Fruit fly (Drosophila melanogaster) whole organism, embryonic: ENCODE data around the gene Sqor.
A peak's percentile ranks its signal among the peaks of the same experiment; 100 is the strongest.

Experiments
- Abd-B ChIP-seq: fragments of 200-800 bp; sonication (Bioruptor generic); optimal IDR thresholded peaks from 2 replicates; lab custom pipeline; 2018; ENCODE audit warnings: missing biosample characterization, mild to moderate bottlenecking, missing genetic modification characterization, moderate library complexity
- Awh ChIP-seq: fragments of 200-800 bp; sonication (Bioruptor generic); IDR thresholded peaks from 2 replicates; pipeline ENCODE4, ENCODE4 v1.3.6; 2022; ENCODE audit warnings: missing biosample characterization, missing genetic modification characterization
- CG11247 ChIP-seq: fragments of 200-800 bp; sonication (Bioruptor generic); IDR thresholded peaks from 2 replicates; pipeline ENCODE4 v1.3.6; 2022; ENCODE audit warnings: missing biosample characterization, missing genetic modification characterization
- CG12219 ChIP-seq: fragments of 200-800 bp; sonication (Bioruptor generic); optimal IDR thresholded peaks from 3 replicates; lab custom pipeline; 2018; ENCODE audit warnings: missing biosample characterization, mild to moderate bottlenecking, missing genetic modification characterization
- CG14965 ChIP-seq: fragments of 200-800 bp; sonication (Bioruptor generic); optimal IDR thresholded peaks from 2 replicates; lab custom pipeline; 2016; ENCODE audit warnings: missing biosample characterization, missing genetic modification characterization, borderline replicate concordance
- CG15011 ChIP-seq: fragments of 200-800 bp; sonication (Bioruptor generic); optimal IDR thresholded peaks from 3 replicates; lab custom pipeline; 2018; ENCODE audit warnings: missing biosample characterization, mild to moderate bottlenecking, missing genetic modification characterization
- CG1529 ChIP-seq: fragments of 200-800 bp; sonication (Bioruptor generic); optimal IDR thresholded peaks from 3 replicates; lab custom pipeline; 2018; ENCODE audit warnings: missing biosample characterization, missing genetic modification characterization
- CG17829 ChIP-seq: fragments of 200-800 bp; optimal IDR thresholded peaks from 2 replicates; lab custom pipeline; 2019; ENCODE audit warnings: missing biosample characterization, mild to moderate bottlenecking, missing genetic modification characterization, moderate library complexity
- CG18599 ChIP-seq: fragments of 200-800 bp; sonication (Bioruptor generic); optimal IDR thresholded peaks from 3 replicates; lab custom pipeline; 2017; ENCODE audit warnings: missing biosample characterization, missing genetic modification characterization, mild to moderate bottlenecking, moderate library complexity, missing genetic modification reagents
- CG2875 ChIP-seq: fragments of 200-800 bp; sonication (Bioruptor generic); optimal IDR thresholded peaks from 2 replicates; lab custom pipeline; 2017; ENCODE audit warnings: missing biosample characterization, mild to moderate bottlenecking, missing genetic modification characterization, missing genetic modification reagents
- CG31441 ChIP-seq: fragments of 200-800 bp; sonication (Bioruptor generic); IDR thresholded peaks from 2 replicates; pipeline ENCODE4 v1.3.6; 2022; ENCODE audit warnings: missing biosample characterization, missing genetic modification characterization
- CG3281 ChIP-seq: fragments of 200-800 bp; sonication (Bioruptor generic); optimal IDR thresholded peaks from 3 replicates; lab custom pipeline; 2017; ENCODE audit warnings: missing biosample characterization, mild to moderate bottlenecking, missing genetic modification characterization
- CG34376 ChIP-seq: fragments of 200-800 bp; sonication (Bioruptor generic); optimal IDR thresholded peaks from 2 replicates; lab custom pipeline; 2018; ENCODE audit warnings: missing biosample characterization, mild to moderate bottlenecking, missing genetic modification characterization
- CG4820 ChIP-seq: fragments of 200-800 bp; sonication (Bioruptor generic); optimal IDR thresholded peaks from 3 replicates; lab custom pipeline; 2016; ENCODE audit warnings: missing biosample characterization, missing genetic modification characterization
- CG5245 ChIP-seq: fragments of 200-800 bp; sonication (Bioruptor generic); optimal IDR thresholded peaks from 3 replicates; lab custom pipeline; 2016; ENCODE audit warnings: missing biosample characterization, missing genetic modification characterization
- CG6854 ChIP-seq: fragments of 200-800 bp; sonication (Bioruptor generic); optimal IDR thresholded peaks from 3 replicates; lab custom pipeline; 2017; ENCODE audit warnings: missing biosample characterization, mild to moderate bottlenecking, missing genetic modification characterization
- CG8290 ChIP-seq, 3 experiments: fragments of 200-800 bp; sonication (Bioruptor generic); optimal IDR thresholded peaks; 2 replicates each; lab custom pipeline; 2016 to 2019; ENCODE audit warnings: missing biosample characterization in 3 of 3, missing genetic modification characterization in 3 of 3, mild to moderate bottlenecking in 2 of 3, moderate library complexity in 1 of 3
- CG8478 ChIP-seq: fragments of >200 bp; optimal IDR thresholded peaks from 2 replicates; lab custom pipeline; 2018
- CG9727 ChIP-seq: fragments of 200-800 bp; sonication (Bioruptor generic); optimal IDR thresholded peaks from 3 replicates; lab custom pipeline; 2017; ENCODE audit warnings: missing biosample characterization, mild to moderate bottlenecking, missing genetic modification characterization
- CoRest ChIP-seq: fragments of 200-800 bp; sonication (Bioruptor generic); optimal IDR thresholded peaks from 3 replicates; lab custom pipeline; 2018; ENCODE audit warnings: missing biosample characterization, mild to moderate bottlenecking, missing genetic modification characterization, moderate library complexity
- Dad ChIP-seq: fragments of 200-800 bp; sonication (Bioruptor generic); optimal IDR thresholded peaks from 3 replicates; lab custom pipeline; 2016; ENCODE audit warnings: missing biosample characterization, missing genetic modification characterization
- Dref ChIP-seq: fragments of 200-800 bp; sonication (Bioruptor generic); IDR thresholded peaks from 2 replicates; pipeline ENCODE4 v1.3.6; 2022; ENCODE audit warnings: missing biosample characterization, missing genetic modification characterization
- Fer2 ChIP-seq: fragments of 200-800 bp; sonication (Bioruptor generic); optimal IDR thresholded peaks from 2 replicates; lab custom pipeline; 2018; ENCODE audit warnings: missing biosample characterization, mild to moderate bottlenecking, missing genetic modification characterization, moderate library complexity
- Fer3 ChIP-seq: fragments of 200-800 bp; sonication (Bioruptor generic); optimal IDR thresholded peaks from 2 replicates; lab custom pipeline; 2018; ENCODE audit warnings: missing biosample characterization, mild to moderate bottlenecking, missing genetic modification characterization, moderate library complexity
- HHEX ChIP-seq: fragments of 200-800 bp; sonication (Bioruptor generic); optimal IDR thresholded peaks from 3 replicates; lab custom pipeline; 2017; ENCODE audit warnings: missing biosample characterization, mild to moderate bottlenecking, missing genetic modification characterization, missing genetic modification reagents
- HLHmδ ChIP-seq: fragments of 200-800 bp; sonication (Bioruptor generic); optimal IDR thresholded peaks from 2 replicates; lab custom pipeline; 2018; ENCODE audit warnings: missing biosample characterization, mild to moderate bottlenecking, missing genetic modification characterization, moderate library complexity
- HmgZ ChIP-seq: fragments of 200-800 bp; sonication (Bioruptor generic); optimal IDR thresholded peaks from 2 replicates; lab custom pipeline; 2018; ENCODE audit warnings: missing biosample characterization, mild to moderate bottlenecking, missing genetic modification characterization
- Kr ChIP-seq: fragments of 200-800 bp; sonication (Bioruptor generic); optimal IDR thresholded peaks from 2 replicates; lab custom pipeline; 2017; ENCODE audit warnings: missing biosample characterization, mild to moderate bottlenecking, missing genetic modification characterization
- NC2α ChIP-seq: fragments of 200-800 bp; sonication (Bioruptor generic); optimal IDR thresholded peaks from 2 replicates; lab custom pipeline; 2016; ENCODE audit warnings: missing biosample characterization, missing genetic modification characterization
- ab ChIP-seq: fragments of 200-800 bp; sonication (Bioruptor generic); optimal IDR thresholded peaks from 2 replicates; lab custom pipeline; 2016; ENCODE audit warnings: missing biosample characterization, missing genetic modification characterization
- br ChIP-seq: fragments of >200 bp; optimal IDR thresholded peaks from 2 replicates; lab custom pipeline; 2017
- crol ChIP-seq: fragments of 200-800 bp; sonication (Bioruptor generic); IDR thresholded peaks from 2 replicates; pipeline ENCODE4 v1.3.6; 2022; ENCODE audit warnings: missing biosample characterization, missing genetic modification characterization
- cwo ChIP-seq: fragments of 200-800 bp; sonication (Bioruptor generic); optimal IDR thresholded peaks from 3 replicates; lab custom pipeline; 2017; ENCODE audit warnings: missing biosample characterization, missing genetic modification characterization, mild to moderate bottlenecking, moderate library complexity, missing genetic modification reagents
- fd64A ChIP-seq: fragments of 200-800 bp; sonication (Bioruptor generic); optimal IDR thresholded peaks from 3 replicates; lab custom pipeline; 2018; ENCODE audit warnings: missing biosample characterization, mild to moderate bottlenecking, missing genetic modification characterization
- ftz-f1 ChIP-seq: fragments of 200-800 bp; sonication (Bioruptor generic); optimal IDR thresholded peaks from 2 replicates; lab custom pipeline; 2016; ENCODE audit warnings: missing biosample characterization, missing genetic modification characterization
- gcm2 ChIP-seq: fragments of 200-800 bp; sonication (Bioruptor generic); optimal IDR thresholded peaks from 2 replicates; lab custom pipeline; 2016; ENCODE audit warnings: missing biosample characterization, missing genetic modification characterization
- gem ChIP-seq: fragments of 200-800 bp; sonication (Bioruptor generic); optimal IDR thresholded peaks from 2 replicates; lab custom pipeline; 2019; ENCODE audit warnings: missing biosample characterization, mild to moderate bottlenecking, missing genetic modification characterization, moderate library complexity
- hkb ChIP-seq, 2 experiments: fragments of 200-800 bp in 1 of 2; fragments of >200 bp in 1 of 2; sonication (Bioruptor generic) in 1 of 2; IDR thresholded peaks in 1 of 2; optimal IDR thresholded peaks in 1 of 2; 2 replicates each; pipeline versions ENCODE4 v1.3.6 to Lab custom; 2017 to 2022; ENCODE audit warnings: missing biosample characterization in 1 of 2, missing genetic modification characterization in 1 of 2
- jigr1 ChIP-seq: fragments of 200-800 bp; sonication (Bioruptor generic); IDR thresholded peaks from 3 replicates; pipeline ENCODE4 v1.3.6; 2022; ENCODE audit warnings: missing biosample characterization, missing genetic modification characterization
- lbe ChIP-seq: fragments of 200-800 bp; sonication (Bioruptor generic); optimal IDR thresholded peaks from 2 replicates; lab custom pipeline; 2016; ENCODE audit warnings: missing biosample characterization, mild to moderate bottlenecking, missing genetic modification characterization
- lilli ChIP-seq: fragments of 200-800 bp; sonication (Bioruptor generic); optimal IDR thresholded peaks from 3 replicates; lab custom pipeline; 2016; ENCODE audit warnings: missing biosample characterization, missing genetic modification characterization
- org-1 ChIP-seq: fragments of 200-800 bp; sonication (Bioruptor generic); optimal IDR thresholded peaks from 2 replicates; lab custom pipeline; 2017; ENCODE audit warnings: missing biosample characterization, missing genetic modification characterization
- ro ChIP-seq: fragments of 200-800 bp; sonication (Bioruptor generic); IDR thresholded peaks from 2 replicates; pipeline ENCODE4 v1.3.6; 2022; ENCODE audit warnings: missing biosample characterization, missing genetic modification characterization
- shn ChIP-seq: fragments of 200-800 bp; sonication (Bioruptor generic); optimal IDR thresholded peaks from 3 replicates; lab custom pipeline; 2016; ENCODE audit warnings: missing biosample characterization, missing genetic modification characterization
- tin ChIP-seq: fragments of 200-800 bp; sonication (Bioruptor generic); optimal IDR thresholded peaks from 3 replicates; lab custom pipeline; 2016; ENCODE audit warnings: missing biosample characterization, missing genetic modification characterization
- twi ChIP-seq: fragments of 200-800 bp; optimal IDR thresholded peaks from 2 replicates; lab custom pipeline; 2019; ENCODE audit warnings: missing biosample characterization, mild to moderate bottlenecking, missing genetic modification characterization, moderate library complexity
- vnd ChIP-seq: fragments of 200-800 bp; sonication (Bioruptor generic); IDR thresholded peaks from 3 replicates; pipeline ENCODE4 v1.3.6; 2022; ENCODE audit warnings: missing biosample characterization, missing genetic modification characterization; ENCODE audit not compliant: partially characterized antibody
- wdn ChIP-seq: fragments of 200-800 bp; sonication (Bioruptor generic); IDR thresholded peaks from 2 replicates; pipeline ENCODE4 v1.3.6; 2022; ENCODE audit warnings: missing biosample characterization, missing genetic modification characterization
- wor ChIP-seq: fragments of 200-800 bp; sonication (Bioruptor generic); IDR thresholded peaks from 2 replicates; pipeline ENCODE4 v1.3.6; 2022; ENCODE audit warnings: missing biosample characterization, missing genetic modification characterization

The Sqor gene

DNA sequence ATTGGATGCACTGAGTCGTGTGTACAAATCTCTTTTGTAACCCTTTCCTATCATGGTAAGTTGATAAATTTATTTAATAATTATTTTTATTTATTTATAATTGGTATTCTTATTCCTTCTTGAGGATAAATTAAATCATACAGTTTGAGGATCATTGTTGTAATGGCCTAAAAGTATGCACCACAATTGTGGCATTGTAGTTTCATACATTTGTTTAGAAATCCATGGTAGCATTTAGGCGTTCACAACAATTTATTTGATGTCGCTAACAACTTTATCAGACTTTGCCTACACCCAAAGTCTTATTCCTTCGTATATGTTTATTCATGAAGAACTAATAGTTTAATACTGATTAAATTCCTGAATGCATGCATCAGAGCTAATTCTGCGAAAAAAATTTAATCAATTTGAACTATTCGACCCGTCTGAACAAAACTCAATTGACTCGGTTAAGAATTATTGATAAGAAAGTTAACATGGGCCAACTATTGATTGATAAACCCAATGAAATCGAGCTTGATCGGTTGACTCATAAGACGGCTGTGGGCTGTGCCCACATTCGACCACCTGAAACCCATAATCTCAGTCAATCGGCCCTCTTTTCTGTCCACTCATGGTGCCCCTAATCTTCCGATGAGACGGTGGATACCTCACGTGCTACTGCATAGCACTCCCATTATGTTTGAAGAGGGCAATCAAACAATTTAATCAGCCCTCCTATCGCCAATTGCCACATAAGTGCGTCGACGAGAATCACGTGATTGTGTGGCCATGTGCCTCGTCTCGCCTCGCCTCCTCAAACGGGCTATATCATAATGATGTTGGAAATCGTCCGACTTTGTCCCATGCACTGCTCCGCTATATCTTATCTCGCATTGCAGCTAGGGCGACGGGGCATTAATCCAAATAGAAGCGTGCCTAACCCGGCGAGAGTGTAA is 20.4 kb upstream of the Sqor start:
- TF ChIP-seq CG12219 (GFP tag; lab: Kevin White, UChicago) (peak; percentile 22), HmgZ (tag; lab: Kevin White, UChicago) (peak; percentile 43), CG11247 (no peak), CG34376 (GFP tag; lab: Kevin White, UChicago) (peak; percentile 88), cwo (GFP tag; lab: Kevin White, UChicago) (peak; percentile 100), crol (GFP tag; lab: Robert Waterston, UW) (peak; percentile 60), CG8290 (GFP tag; optimal IDR thresholded peaks at IDR 0.05; lab: Kevin White, UChicago) (no peak), CG8290 (tag; optimal IDR thresholded peaks at IDR 0.05; lab: Kevin White, UChicago) (no peak), CG17829 (no peak), twi (peak; percentile 17), vnd (GFP tag; lab: Robert Waterston, UW) (peak; percentile 67), CG18599 (peak; percentile 24), CG31441 (no peak; the same call in 1 of the 2 replicates), ab (no peak), shn (GFP tag; lab: Kevin White, UChicago) (no peak), CG14965 (GFP tag; lab: Kevin White, UChicago) (no peak), lbe (GFP tag; lab: Kevin White, UChicago) (no peak), HHEX (GFP tag; lab: Kevin White, UChicago) (no peak), jigr1 (GFP tag; lab: Robert Waterston, UW) (no peak), CG6854 (GFP tag; lab: Kevin White, UChicago) (no peak), CG5245 (no peak), NC2α (GFP tag; lab: Kevin White, UChicago) (no peak), CG2875 (peak; percentile 30), Abd-B (GFP tag; lab: Kevin White, UChicago) (no peak), CG1529 (no peak), Fer2 (tag; lab: Kevin White, UChicago) (no peak), ftz-f1 (GFP tag; lab: Kevin White, UChicago) (peak; percentile 10), wdn (no peak), Dad (GFP tag; lab: Kevin White, UChicago) (no peak), ro (GFP tag; lab: Robert Waterston, UW) (no peak), org-1 (GFP tag; lab: Kevin White, UChicago) (peak; percentile 39), Dref (GFP tag; lab: Robert Waterston, UW) (no peak), tin (GFP tag; lab: Kevin White, UChicago) (no peak), HLHmδ (GFP tag; lab: Kevin White, UChicago) (peak; percentile 18), CG8478 (lab: Kevin White, UChicago) (no peak), gem (tag; lab: Kevin White, UChicago) (no peak), lilli (GFP tag; lab: Kevin White, UChicago) (no peak), Kr (GFP tag; lab: Kevin White, UChicago) (peak; percentile 16), CG15011 (no peak), Awh (GFP tag; lab: Robert Waterston, UW) (peak; percentile 56; the same call in 1 of the 2 replicates), gcm2 (GFP tag; lab: Kevin White, UChicago) (no peak), CoRest (tag; lab: Kevin White, UChicago) (no peak), Fer3 (tag; lab: Kevin White, UChicago) (no peak), fd64A (GFP tag; lab: Kevin White, UChicago) (peak; percentile 20), CG9727 (GFP tag; lab: Kevin White, UChicago) (peak; percentile 34), hkb (optimal IDR thresholded peaks at IDR 0.05; lab: Kevin White, UChicago) (no peak), hkb (GFP tag; IDR thresholded peaks at IDR 0.05; lab: Robert Waterston, UW) (no peak), CG4820 (GFP tag; lab: Kevin White, UChicago) (no peak), wor (GFP tag; lab: Robert Waterston, UW) (no peak), CG3281 (GFP tag; lab: Kevin White, UChicago) (no peak), br (lab: Kevin White, UChicago) (no peak)
